Worm (Caenorhabditis elegans): Measurements from ENCODE around the gene ceh-83.

ce11 chrII:1741248-1741647 is 4.9 kb upstream of the ceh-83 start, which contains the start of gene K07G6.1:
- TF ChIP-seq nhr-28 (tag; optimal IDR thresholded peaks at IDR 0.05): no peak
- TF ChIP-seq fkh-2 (tag; optimal IDR thresholded peaks at IDR 0.05): no peak
- TF ChIP-seq jun-1 (tag; optimal IDR thresholded peaks at IDR 0.05): no peak
- no peak for TF ChIP-seq mdl-1 (tag; optimal IDR thresholded peaks at IDR 0.05)
- TF ChIP-seq ztf-4 (tag; optimal IDR thresholded peaks at IDR 0.05): no peak
- TF ChIP-seq fkh-10 (GFP tag; optimal IDR thresholded peaks at IDR 0.05): no peak
- TF ChIP-seq nhr-237 (tag; optimal IDR thresholded peaks at IDR 0.05): no peak
